Worm (Caenorhabditis elegans) whole organism, midembryonic: ENCODE data around the gene chup-1.

Experiments
- flt-1 ChIP-seq: fragments of 200-800 bp; sonication (Bioruptor generic); IDR thresholded peaks from 2 replicates; pipeline ENCODE4 v1.3.6; 2022; ENCODE audit warnings: missing genetic modification characterization, missing compliant biosample characterization
- klf-2 ChIP-seq: fragments of 200-800 bp; sonication (Bioruptor generic); conservative IDR thresholded peaks from 2 replicates; pipeline ENCODE4 v1.3.6; 2022; ENCODE audit warnings: missing genetic modification reagents, missing genetic modification characterization, missing compliant biosample characterization
- med-1 ChIP-seq: sonication (generic microtip); optimal IDR thresholded peaks from 2 replicates; lab custom pipeline; 2017; ENCODE audit warnings: missing genetic modification characterization, mild to moderate bottlenecking, missing compliant biosample characterization, antibody characterized with exemption, missing genetic modification reagents; ENCODE audit not compliant: insufficient read depth
- ref-1 ChIP-seq: fragments of 200-800 bp; sonication (Bioruptor generic); conservative IDR thresholded peaks from 2 replicates; pipeline ENCODE4 v1.3.6; 2022; ENCODE audit warnings: missing genetic modification reagents, missing genetic modification characterization, missing compliant biosample characterization
- ztf-23 ChIP-seq: fragments of 200-800 bp; sonication (Bioruptor generic); IDR thresholded peaks from 2 replicates; pipeline ENCODE4 v1.3.6; 2022; ENCODE audit warnings: missing genetic modification reagents, missing genetic modification characterization, missing compliant biosample characterization
- ztf-29 ChIP-seq: fragments of 200-800 bp; sonication (Bioruptor generic); IDR thresholded peaks from 2 replicates; pipeline ENCODE4 v1.3.6; 2022; ENCODE audit warnings: missing genetic modification reagents, missing genetic modification characterization, missing compliant biosample characterization

- TF ChIP-seq ztf-29 (GFP tag; lab: Robert Waterston, UW) (no peak), ztf-23 (no peak), flt-1 (GFP tag; lab: Robert Waterston, UW) (no peak), ref-1 (GFP tag; lab: Robert Waterston, UW) (no peak), klf-2 (GFP tag; lab: Robert Waterston, UW) (no peak), med-1 (GFP tag; lab: Kevin White, UChicago) (no peak)
Observed at ce11 chrX:8750209-8750608, 41.8 kb upstream of the chup-1 start.
